Worm (Caenorhabditis elegans) whole organism, young adult: ENCODE results near the gene npr-30.

Experiments used
- B0261.1 ChIP-seq: sonication (generic microtip); optimal IDR thresholded peaks from 2 replicates; lab custom pipeline; 2016; ENCODE audit warnings: mild to moderate bottlenecking, missing genetic modification characterization, moderate library complexity, missing compliant biosample characterization
- C06A6.2 ChIP-seq: fragments of 200-800 bp; sonication (Bioruptor generic); conservative IDR thresholded peaks from 2 replicates; pipeline ENCODE4 v1.3.6; 2022; ENCODE audit warnings: missing genetic modification characterization, missing compliant biosample characterization
- F39B2.1 ChIP-seq: fragments of 200-800 bp; sonication (Bioruptor generic); IDR thresholded peaks from 2 replicates; pipeline ENCODE4 v1.3.6; 2022; ENCODE audit warnings: missing genetic modification reagents, missing genetic modification characterization, missing compliant biosample characterization
- F57C9.4 ChIP-seq: sonication (generic microtip); optimal IDR thresholded peaks from 2 replicates; lab custom pipeline; 2017; ENCODE audit warnings: mild to moderate bottlenecking, missing genetic modification characterization, missing compliant biosample characterization
- K12H6.12 ChIP-seq: fragments of 200-800 bp; sonication (Bioruptor generic); optimal IDR thresholded peaks from 2 replicates; lab custom pipeline; 2018; ENCODE audit warnings: mild to moderate bottlenecking, missing genetic modification characterization, missing compliant biosample characterization
- Y67H2A.10 ChIP-seq: fragments of 200-800 bp; sonication (Bioruptor generic); conservative IDR thresholded peaks from 2 replicates; pipeline ENCODE4 v1.3.6; 2022; ENCODE audit warnings: missing genetic modification reagents, missing genetic modification characterization, missing compliant biosample characterization
- Y95B8A.8 ChIP-seq: fragments of 200-800 bp; sonication (Bioruptor generic); IDR thresholded peaks from 2 replicates; pipeline ENCODE4 v1.3.6; 2022; ENCODE audit warnings: missing genetic modification reagents, missing genetic modification characterization, missing compliant biosample characterization
- ama-1 ChIP-seq, 3 experiments: fragments of 150-350 bp in 1 of 3; sonication (generic microtip) in 2 of 3; optimal IDR thresholded peaks; 2 replicates each; lab custom pipeline; 2014 to 2018; ENCODE audit warnings: missing biosample characterization in 2 of 3, missing genetic modification characterization in 2 of 3, missing genetic modification reagents in 2 of 3
- aptf-3 ChIP-seq: fragments of 200-800 bp; sonication (Bioruptor generic); IDR thresholded peaks from 2 replicates; pipeline ENCODE4 v1.3.6; 2022; ENCODE audit warnings: missing genetic modification characterization, missing compliant biosample characterization
- atf-7 ChIP-seq: sonication (generic microtip); optimal IDR thresholded peaks from 2 replicates; lab custom pipeline; 2017; ENCODE audit warnings: mild to moderate bottlenecking, missing genetic modification characterization, missing compliant biosample characterization
- ceh-100 ChIP-seq: fragments of 200-800 bp; sonication (Bioruptor generic); IDR thresholded peaks from 2 replicates; pipeline ENCODE4 v1.3.6; 2022; ENCODE audit warnings: missing genetic modification reagents, missing genetic modification characterization, missing compliant biosample characterization
- ceh-91 ChIP-seq: fragments of 200-800 bp; sonication (Bioruptor generic); IDR thresholded peaks from 2 replicates; pipeline ENCODE4 v1.3.6; 2022; ENCODE audit warnings: missing genetic modification reagents, missing genetic modification characterization, missing compliant biosample characterization
- chd-7 ChIP-seq: sonication (generic microtip); optimal IDR thresholded peaks from 2 replicates; lab custom pipeline; 2016; ENCODE audit warnings: mild to moderate bottlenecking, missing genetic modification characterization, moderate library complexity, missing compliant biosample characterization
- die-1 ChIP-seq: sonication (generic microtip); optimal IDR thresholded peaks from 2 replicates; lab custom pipeline; 2016; ENCODE audit warnings: missing genotype, mild to moderate bottlenecking, missing genetic modification characterization, missing compliant biosample characterization
- dpff-1 ChIP-seq: sonication (generic microtip); optimal IDR thresholded peaks from 2 replicates; lab custom pipeline; 2017; ENCODE audit warnings: mild to moderate bottlenecking, missing genetic modification characterization, missing compliant biosample characterization
- egl-18 ChIP-seq: fragments of 200-800 bp; sonication (Bioruptor generic); IDR thresholded peaks from 2 replicates; pipeline ENCODE4 v1.3.6; 2022; ENCODE audit warnings: missing genetic modification reagents, missing genetic modification characterization, missing compliant biosample characterization
- egl-44 ChIP-seq: fragments of 200-800 bp; sonication (Bioruptor generic); IDR thresholded peaks from 2 replicates; pipeline ENCODE4 v1.3.6; 2022; ENCODE audit warnings: missing genetic modification reagents, missing genetic modification characterization, missing compliant biosample characterization
- egrh-3 ChIP-seq: fragments of 200-800 bp; sonication (Bioruptor generic); IDR thresholded peaks from 2 replicates; pipeline ENCODE4 v1.3.6; 2022; ENCODE audit warnings: missing genetic modification reagents, missing genetic modification characterization, missing compliant biosample characterization
- ekl-4 ChIP-seq: fragments of 200-800 bp; sonication (Bioruptor generic); IDR thresholded peaks from 2 replicates; pipeline ENCODE4 v1.3.6; 2022; ENCODE audit warnings: missing genetic modification reagents, missing genetic modification characterization, missing compliant biosample characterization
- gei-17 ChIP-seq: fragments of 200-800 bp; sonication (Bioruptor generic); optimal IDR thresholded peaks from 2 replicates; lab custom pipeline; 2018; ENCODE audit warnings: mild to moderate bottlenecking, missing genetic modification characterization, missing compliant biosample characterization
- hmg-1.2 ChIP-seq: fragments of 200-800 bp; sonication (Bioruptor generic); IDR thresholded peaks from 2 replicates; pipeline ENCODE4 v1.3.6; 2022; ENCODE audit warnings: missing genetic modification reagents, missing genetic modification characterization, missing compliant biosample characterization
- lag-1 ChIP-seq: fragments of 200-800 bp; sonication (Bioruptor generic); IDR thresholded peaks from 2 replicates; pipeline ENCODE4 v1.3.6; 2022; ENCODE audit warnings: missing genetic modification reagents, missing genetic modification characterization, missing compliant biosample characterization
- lin-26 ChIP-seq: fragments of 200-800 bp; sonication (Bioruptor generic); IDR thresholded peaks from 2 replicates; pipeline ENCODE4 v1.3.6; 2022; ENCODE audit warnings: missing genetic modification reagents, missing genetic modification characterization, missing compliant biosample characterization
- lin-40 ChIP-seq: sonication (generic microtip); optimal IDR thresholded peaks from 2 replicates; lab custom pipeline; 2016; ENCODE audit warnings: missing genetic modification characterization, mild to moderate bottlenecking, missing compliant biosample characterization, missing genotype, missing genetic modification reagents
- lin-54 ChIP-seq: fragments of 200-800 bp; sonication (Bioruptor generic); optimal IDR thresholded peaks from 2 replicates; lab custom pipeline; 2018; ENCODE audit warnings: mild to moderate bottlenecking, missing genetic modification characterization, missing compliant biosample characterization
- lsl-1 ChIP-seq: fragments of 200-800 bp; sonication (Bioruptor generic); optimal IDR thresholded peaks from 2 replicates; lab custom pipeline; 2018; ENCODE audit warnings: mild to moderate bottlenecking, missing genetic modification characterization, moderate library complexity, missing compliant biosample characterization
- madf-6 ChIP-seq: fragments of 200-800 bp; sonication (Bioruptor generic); IDR thresholded peaks from 2 replicates; pipeline ENCODE4 v1.3.6; 2022; ENCODE audit warnings: missing genetic modification reagents, missing genetic modification characterization, missing compliant biosample characterization
- madf-8 ChIP-seq: fragments of 200-800 bp; sonication (Bioruptor generic); conservative IDR thresholded peaks from 2 replicates; pipeline ENCODE4 v1.3.6; 2022; ENCODE audit warnings: missing genetic modification reagents, missing genetic modification characterization, missing compliant biosample characterization
- mxl-1 ChIP-seq: sonication (generic microtip); optimal IDR thresholded peaks from 2 replicates; lab custom pipeline; 2016; ENCODE audit warnings: missing genetic modification characterization, missing compliant biosample characterization
- nfya-1 ChIP-seq: sonication (generic microtip); optimal IDR thresholded peaks from 2 replicates; lab custom pipeline; 2017; ENCODE audit warnings: antibody characterized with exemption, missing compliant biosample characterization, missing genetic modification characterization, borderline replicate concordance; ENCODE audit not compliant: insufficient read depth
- pha-4 ChIP-seq: fragments of 150-350 bp; sonication (generic microtip); optimal IDR thresholded peaks from 2 replicates; lab custom pipeline; 2014; ENCODE audit warnings: missing biosample characterization, missing genetic modification reagents, missing genetic modification characterization
- rec-8 ChIP-seq, 2 experiments: sonication (generic microtip); optimal IDR thresholded peaks; 2 replicates each; lab custom pipeline; 2016; ENCODE audit warnings: mild to moderate bottlenecking in 2 of 2, missing genetic modification characterization in 2 of 2, missing genetic modification reagents in 2 of 2, missing genotype in 2 of 2, missing biosample characterization in 1 of 2, missing compliant biosample characterization in 1 of 2, moderate library complexity in 1 of 2
- snpc-1.3 ChIP-seq: sonication (generic microtip); optimal IDR thresholded peaks from 2 replicates; lab custom pipeline; 2017; ENCODE audit warnings: missing genetic modification characterization, mild to moderate bottlenecking, missing compliant biosample characterization, antibody characterized with exemption, moderate library complexity, missing genotype, missing genetic modification reagents; ENCODE audit not compliant: insufficient read depth
- snpc-3.4 ChIP-seq: sonication (generic microtip); optimal IDR thresholded peaks from 2 replicates; lab custom pipeline; 2017; ENCODE audit warnings: missing genetic modification characterization, mild to moderate bottlenecking, missing compliant biosample characterization, antibody characterized with exemption, moderate library complexity, missing genotype, missing genetic modification reagents
- snpc-4 ChIP-seq, 5 experiments: fragments of 150-350 bp in 1 of 5; sonication (generic microtip) in 4 of 5; optimal IDR thresholded peaks; 2 replicates each; lab custom pipeline; 2014 to 2018; ENCODE audit warnings: missing genetic modification characterization in 5 of 5, missing biosample characterization in 3 of 5, antibody characterized with exemption in 2 of 5, mild to moderate bottlenecking in 2 of 5, missing compliant biosample characterization in 2 of 5, missing genotype in 2 of 5, moderate library complexity in 2 of 5, missing genetic modification reagents in 1 of 5
- somi-1 ChIP-seq: fragments of 200-800 bp; sonication (Bioruptor generic); optimal IDR thresholded peaks from 2 replicates; lab custom pipeline; 2018; ENCODE audit warnings: mild to moderate bottlenecking, missing genetic modification characterization, missing compliant biosample characterization
- tlf-1 ChIP-seq: fragments of 200-800 bp; sonication (Bioruptor generic); optimal IDR thresholded peaks from 2 replicates; lab custom pipeline; 2018; ENCODE audit warnings: mild to moderate bottlenecking, missing genetic modification characterization, missing compliant biosample characterization
- unc-130 ChIP-seq: sonication (generic microtip); optimal IDR thresholded peaks from 2 replicates; lab custom pipeline; 2016; ENCODE audit warnings: missing genetic modification reagents, missing genetic modification characterization, missing compliant biosample characterization
- ztf-18 ChIP-seq: sonication (generic microtip); optimal IDR thresholded peaks from 2 replicates; lab custom pipeline; 2016; ENCODE audit warnings: missing genotype, mild to moderate bottlenecking, missing genetic modification characterization, missing compliant biosample characterization
- ztf-26 ChIP-seq: sonication (generic microtip); optimal IDR thresholded peaks from 2 replicates; lab custom pipeline; 2017; ENCODE audit warnings: missing genetic modification characterization, missing compliant biosample characterization
- ztf-6 ChIP-seq: fragments of 200-800 bp; sonication (Bioruptor generic); IDR thresholded peaks from 2 replicates; pipeline ENCODE4 v1.3.6; 2022; ENCODE audit warnings: missing genetic modification reagents, missing genetic modification characterization, missing compliant biosample characterization

npr-30 gene

ce11 chrIII:25582-25996 is 22.5 kb downstream of the npr-30 start (continued):
- no peak for TF ChIP-seq ztf-26
- TF ChIP-seq somi-1 (GFP tag; lab: Kevin White, UChicago): no peak
- TF ChIP-seq aptf-3: no peak
- no peak for TF ChIP-seq mxl-1 (tag; lab: Kevin White, UChicago)
- TF ChIP-seq nfya-1 (tag; lab: Kevin White, UChicago): no peak
- no peak for TF ChIP-seq madf-6
- no peak for TF ChIP-seq tlf-1 (GFP tag; lab: Kevin White, UChicago)
- TF ChIP-seq K12H6.12 (tag; lab: Kevin White, UChicago): peak; percentile 42
- 0 out of 2 replicates have a peak, but pooled peaks have one; percentile 33 for TF ChIP-seq lin-26 (GFP tag; lab: Robert Waterston, UW)
- TF ChIP-seq madf-8 (GFP tag; lab: Robert Waterston, UW): no peak
- TF ChIP-seq snpc-3.4 (tag; lab: Kevin White, UChicago): no peak
- no peak for TF ChIP-seq dpff-1 (tag; lab: Kevin White, UChicago)
- TF ChIP-seq lin-54 (GFP tag; lab: Kevin White, UChicago): peak; percentile 16
- no peak for TF ChIP-seq ceh-91 (GFP tag; lab: Robert Waterston, UW)
- TF ChIP-seq gei-17 (GFP tag; lab: Kevin White, UChicago): no peak
- peak; percentile 67 for TF ChIP-seq chd-7
- no peak for TF ChIP-seq snpc-4 (GFP tag; optimal IDR thresholded peaks at IDR 0.05; lab: Kevin White, UChicago)
- no peak for TF ChIP-seq snpc-4 (tag; optimal IDR thresholded peaks at IDR 0.05; lab: Kevin White, UChicago)
- TF ChIP-seq egrh-3: peak; percentile 79
- no peak for TF ChIP-seq lsl-1 (GFP tag; lab: Kevin White, UChicago)
- no peak for TF ChIP-seq pha-4 (tag; lab: Kevin White, UChicago)
- no peak for TF ChIP-seq unc-130 (GFP tag; lab: Kevin White, UChicago)
- TF ChIP-seq B0261.1: no peak
- TF ChIP-seq F39B2.1: no peak
- TF ChIP-seq ztf-6 (GFP tag; lab: Robert Waterston, UW): no peak
- TF ChIP-seq ekl-4: no peak
- TF ChIP-seq lin-40: peak; percentile 50
- no peak for TF ChIP-seq die-1 (tag; lab: Kevin White, UChicago)
- peak; percentile 55; the same call in 1 of the 2 replicates for TF ChIP-seq C06A6.2 (GFP tag; lab: Robert Waterston, UW)
- no peak for TF ChIP-seq Y95B8A.8 (GFP tag; lab: Robert Waterston, UW)
- TF ChIP-seq ceh-100 (GFP tag; lab: Robert Waterston, UW): no peak
- no peak for TF ChIP-seq Y67H2A.10 (GFP tag; lab: Robert Waterston, UW)
- TF ChIP-seq rec-8 (tag; optimal IDR thresholded peaks at IDR 0.05; lab: Kevin White, UChicago): no peak
- TF ChIP-seq hmg-1.2 (GFP tag; lab: Robert Waterston, UW): peak; percentile 64; the same call in 1 of the 2 replicates
- no peak for TF ChIP-seq F57C9.4
- TF ChIP-seq ztf-18 (tag; lab: Kevin White, UChicago): no peak
- TF ChIP-seq egl-18 (GFP tag; lab: Robert Waterston, UW): no peak
- TF ChIP-seq lag-1 (GFP tag; lab: Robert Waterston, UW): no peak
- TF ChIP-seq egl-44 (GFP tag; lab: Robert Waterston, UW): no peak

ce11 chrIII:27341-27947 is 24.3 kb downstream of the npr-30 start:
- TF ChIP-seq atf-7 (tag; lab: Kevin White, UChicago): no peak
- no peak for TF ChIP-seq ama-1 (optimal IDR thresholded peaks at IDR 0.05; lab: Kevin White, UChicago)
- no peak for TF ChIP-seq ama-1 (GFP tag; optimal IDR thresholded peaks at IDR 0.05; lab: Kevin White, UChicago)
- TF ChIP-seq snpc-1.3 (tag; lab: Kevin White, UChicago): no peak
- no peak for TF ChIP-seq pha-4 (tag; lab: Kevin White, UChicago)
- TF ChIP-seq snpc-3.4 (tag; lab: Kevin White, UChicago): no peak
- TF ChIP-seq C06A6.2 (GFP tag; lab: Robert Waterston, UW): no peak
